Fruit fly (Drosophila melanogaster) whole organism, larva: ENCODE data around the gene Scgalpha.

Experiments used
- noc ChIP-seq: fragments of 200-800 bp; sonication (Bioruptor generic); optimal IDR thresholded peaks from 3 replicates; lab custom pipeline; 2019; ENCODE audit warnings: missing biosample characterization, mild to moderate bottlenecking, missing genetic modification characterization, moderate library complexity

The Scgalpha gene

DNA sequence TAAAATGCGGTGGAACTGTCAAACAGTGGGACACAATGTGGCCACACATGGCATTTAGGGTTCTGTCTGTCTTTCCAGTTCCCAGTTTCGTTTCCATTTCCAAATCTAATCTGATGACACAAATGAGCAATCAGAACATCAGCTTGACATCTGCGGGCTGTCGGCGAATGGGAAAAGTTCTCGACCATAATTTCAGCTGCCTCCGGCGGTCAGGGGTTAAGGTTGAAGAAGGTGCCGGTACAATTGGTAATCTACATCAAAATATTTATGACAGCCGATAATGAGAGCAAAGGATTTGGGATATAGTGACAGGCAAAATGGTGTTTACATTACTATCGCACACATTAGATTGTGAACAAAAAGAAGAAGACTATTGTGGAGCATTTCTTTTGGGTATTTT lies 21.4 kb upstream of the Scgalpha start:
- no peak for TF ChIP-seq noc (tag; lab: Kevin White, UChicago)

DNA sequence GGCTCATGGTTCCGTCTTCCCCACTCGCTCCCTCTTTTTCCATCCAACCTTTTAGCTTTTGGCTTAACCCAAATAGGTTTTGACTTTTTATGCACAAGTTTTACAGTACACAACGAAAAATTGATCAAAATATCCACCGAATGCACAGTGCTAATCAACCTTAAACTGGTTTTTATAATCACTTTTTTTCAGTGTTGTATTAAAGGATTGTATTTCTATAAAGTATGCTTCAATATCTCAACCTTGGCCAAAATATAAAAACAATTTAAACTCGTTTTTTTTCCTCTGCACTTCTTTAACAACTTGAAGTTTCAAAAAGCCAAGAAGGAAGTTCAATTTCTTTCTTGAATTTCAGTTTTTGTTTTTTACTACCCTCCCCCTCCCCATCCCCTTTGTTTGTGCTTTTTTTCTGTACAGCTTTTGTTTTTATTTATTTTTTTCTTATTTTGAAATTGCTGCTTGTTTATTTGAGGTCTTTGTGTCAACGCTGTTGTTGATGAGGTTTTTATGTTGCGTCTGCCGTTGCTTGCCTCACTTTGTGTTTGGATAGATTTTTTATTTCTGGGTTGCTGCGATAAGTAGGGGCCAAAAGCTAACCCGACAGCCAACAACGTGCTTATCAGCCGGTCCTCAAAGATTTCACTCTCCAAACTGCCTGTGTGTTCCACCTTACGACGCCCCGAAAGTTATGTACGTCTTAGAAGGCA lies 18.2 kb upstream of the Scgalpha start:
- TF ChIP-seq noc (tag; lab: Kevin White, UChicago): no peak

DNA sequence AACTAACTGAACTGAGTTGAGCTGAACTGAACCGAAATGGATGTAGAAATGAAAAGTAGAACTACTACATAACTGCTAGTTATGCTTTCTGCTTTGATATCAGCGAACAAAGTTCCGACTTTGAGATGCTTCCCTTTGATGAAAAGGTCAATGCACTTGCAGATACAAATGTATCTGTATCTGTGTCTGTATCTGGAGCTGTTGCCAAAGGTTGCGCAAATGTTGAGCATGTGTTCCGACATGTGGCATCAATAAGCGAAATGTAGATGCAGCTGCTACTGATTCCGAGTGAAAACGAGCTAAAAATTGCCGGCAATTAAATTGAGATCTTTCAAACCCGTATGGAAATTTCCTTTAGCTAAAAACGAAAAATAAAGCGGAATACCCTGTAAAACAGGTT lies 16.6 kb upstream of the Scgalpha start:
- no peak for TF ChIP-seq noc (tag; lab: Kevin White, UChicago)

DNA sequence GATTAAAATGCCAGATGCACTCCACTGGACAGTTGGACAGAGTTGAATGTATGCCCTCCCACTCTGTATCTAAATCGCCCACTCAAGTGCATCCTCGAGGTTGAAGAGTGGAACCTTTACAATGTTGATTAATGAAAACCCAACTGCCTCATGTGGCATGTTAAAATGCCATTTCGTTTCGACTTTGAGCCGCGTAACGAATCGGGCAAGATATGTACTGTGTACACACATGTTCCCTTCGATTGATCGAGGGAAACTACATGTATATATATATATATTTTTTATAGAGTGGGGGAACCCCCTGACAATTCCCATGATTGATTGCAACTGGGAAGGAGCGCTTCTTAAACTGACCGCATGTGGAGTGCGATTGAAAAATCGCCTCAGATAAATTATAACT lies 15.1 kb upstream of the Scgalpha start:
- TF ChIP-seq noc (tag; lab: Kevin White, UChicago): no peak

DNA sequence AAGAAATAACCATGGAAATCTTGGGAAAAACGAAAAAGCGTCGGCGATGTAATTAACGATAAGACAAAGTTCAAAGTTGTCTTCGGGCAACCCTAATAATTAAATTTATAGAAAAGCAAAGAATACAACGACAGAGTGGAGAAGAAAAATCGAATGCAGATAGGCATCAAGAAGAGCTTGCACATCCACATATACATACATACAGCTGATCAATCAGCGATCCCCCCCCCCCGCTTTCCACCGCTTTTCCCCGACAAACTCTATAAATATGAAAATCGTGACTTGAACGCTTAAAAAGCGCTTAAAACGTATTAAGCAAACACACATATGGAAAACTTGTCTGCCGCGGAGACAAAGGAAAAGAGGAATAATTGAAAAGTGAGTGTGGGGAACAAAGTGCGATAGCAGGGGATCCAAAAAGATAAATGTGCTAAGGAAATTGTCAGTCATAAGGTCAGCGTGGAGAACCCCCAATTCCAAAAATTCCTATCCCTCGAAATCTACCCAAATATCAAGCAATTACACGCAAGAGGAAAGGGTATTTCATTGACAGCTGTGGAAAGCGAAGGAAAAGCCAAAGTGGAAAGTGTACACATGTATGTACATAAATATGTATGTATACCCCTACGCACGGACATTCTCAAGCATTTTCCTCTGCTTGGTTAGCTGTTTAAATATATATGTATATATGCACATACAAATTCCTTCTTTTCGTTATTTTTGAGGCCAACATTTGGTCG lies 13.7 kb upstream of the Scgalpha start:
- TF ChIP-seq noc (tag; lab: Kevin White, UChicago): no peak

DNA sequence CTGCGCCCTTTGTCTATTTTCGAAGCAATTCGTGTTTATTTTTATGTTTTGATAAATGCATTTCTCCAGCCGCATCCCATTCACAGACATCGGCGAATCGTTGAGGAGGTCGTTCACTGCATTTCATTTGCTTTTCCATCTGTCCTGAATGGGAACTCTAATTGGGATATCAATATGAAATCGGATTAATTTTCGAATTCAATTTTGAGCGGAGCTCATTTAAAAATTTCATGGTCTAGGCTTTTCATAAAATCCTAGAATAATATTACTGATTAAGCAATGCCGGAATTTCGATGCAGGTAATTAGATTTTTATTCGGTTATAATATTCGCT lies 13.2 kb upstream of the Scgalpha start:
- TF ChIP-seq noc (tag; lab: Kevin White, UChicago): no peak

DNA sequence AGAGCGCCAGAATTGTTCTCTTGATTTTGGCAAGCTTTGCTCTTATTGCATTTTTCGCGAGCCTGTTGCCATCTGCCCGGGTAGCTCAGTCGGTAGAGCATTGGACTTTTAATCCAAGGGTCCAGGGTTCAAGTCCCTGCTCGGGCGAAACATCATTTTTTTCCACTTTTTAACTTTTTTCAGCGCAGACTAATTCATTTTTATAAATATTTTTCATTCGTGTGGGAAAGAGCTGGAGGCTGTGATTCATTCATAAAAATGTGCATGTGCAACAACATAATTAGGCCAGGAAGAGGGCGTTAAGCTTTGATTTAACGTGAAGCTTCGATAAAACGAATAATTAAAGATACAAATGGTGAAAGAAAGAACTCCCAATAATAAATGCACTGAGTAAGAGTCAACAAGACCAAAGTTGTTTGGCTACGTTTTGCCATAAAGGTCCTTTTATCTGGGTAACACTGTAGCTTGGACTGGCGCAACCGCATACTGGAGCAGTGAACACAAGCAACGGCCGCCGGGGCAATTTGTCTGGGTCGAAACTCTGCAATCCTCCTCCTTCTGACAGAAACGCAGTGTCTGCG lies 12.5 kb upstream of the Scgalpha start:
- no peak for TF ChIP-seq noc (tag; lab: Kevin White, UChicago)

DNA sequence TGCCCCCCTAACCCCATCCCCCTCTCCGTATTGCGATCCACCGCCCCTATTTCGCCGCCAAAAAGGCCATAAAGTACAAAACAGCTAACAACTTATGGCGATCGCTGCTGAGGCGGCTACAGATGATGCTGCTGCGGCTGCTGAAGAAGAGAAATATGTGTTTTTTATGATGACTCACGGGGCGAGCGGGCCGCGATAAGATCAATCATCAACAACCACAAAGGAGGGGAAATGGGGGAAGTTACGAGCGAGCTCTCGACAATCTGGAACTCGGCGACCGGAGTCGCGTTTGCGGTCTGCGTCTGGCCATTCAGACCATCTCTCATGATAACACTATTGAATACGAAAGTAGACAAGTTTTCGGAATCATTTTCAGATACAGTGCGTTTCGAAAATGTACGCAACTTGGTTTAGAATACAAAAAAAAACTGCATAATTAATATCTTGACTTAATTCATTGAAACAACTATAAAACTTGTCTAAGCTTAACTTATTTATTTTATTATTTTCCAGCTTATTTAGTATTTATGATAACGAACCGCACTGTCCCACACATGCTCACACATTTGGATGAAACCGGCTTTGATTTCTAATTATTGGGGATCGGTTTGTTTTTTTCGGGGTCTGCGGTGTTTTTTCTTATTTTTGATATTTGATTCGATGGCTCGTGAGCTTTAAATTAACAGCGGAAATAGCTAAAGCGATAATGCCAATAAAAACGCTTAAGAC lies 10.9 kb upstream of the Scgalpha start:
- peak; percentile 99 for TF ChIP-seq noc (tag; lab: Kevin White, UChicago)

DNA sequence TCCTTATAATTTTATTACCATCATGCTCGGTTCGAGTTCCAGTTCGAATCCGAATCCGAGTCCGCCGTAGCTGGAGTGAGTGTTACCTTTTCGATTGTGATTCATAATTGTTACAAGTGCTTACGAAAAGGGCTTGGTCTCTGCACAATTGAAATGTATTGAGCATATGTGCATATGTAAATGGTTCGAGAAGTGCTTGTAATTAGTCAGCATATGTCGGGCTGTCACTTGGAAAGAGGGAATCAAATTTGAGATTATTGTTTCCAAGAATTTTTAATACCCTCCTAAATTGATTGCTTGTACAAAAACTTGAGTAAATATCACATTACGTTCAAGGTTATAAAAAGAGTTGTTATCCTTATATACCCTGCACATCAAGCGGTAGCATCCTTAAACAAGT lies 9.8 kb upstream of the Scgalpha start:
- no peak for TF ChIP-seq noc (tag; lab: Kevin White, UChicago)

DNA sequence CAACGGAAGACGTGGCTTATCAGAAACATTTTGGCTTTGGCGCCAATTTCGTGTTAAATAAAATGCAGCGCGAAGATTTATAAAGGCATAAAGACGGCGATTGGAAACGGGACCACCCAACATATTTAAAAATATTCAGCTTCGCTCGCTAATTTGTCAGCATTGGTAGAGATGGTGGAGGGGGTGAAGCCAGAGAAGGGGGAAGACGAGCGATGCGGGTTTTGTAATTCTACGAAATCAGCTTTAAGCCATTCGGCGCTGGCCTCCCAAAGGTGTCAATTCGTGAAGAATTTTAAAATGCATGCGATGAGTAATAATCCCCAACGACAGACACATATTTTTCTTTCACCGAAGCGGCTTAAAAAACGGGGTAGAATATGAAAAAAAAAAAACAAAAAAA lies 9.2 kb upstream of the Scgalpha start:
- TF ChIP-seq noc (tag; lab: Kevin White, UChicago): no peak

DNA sequence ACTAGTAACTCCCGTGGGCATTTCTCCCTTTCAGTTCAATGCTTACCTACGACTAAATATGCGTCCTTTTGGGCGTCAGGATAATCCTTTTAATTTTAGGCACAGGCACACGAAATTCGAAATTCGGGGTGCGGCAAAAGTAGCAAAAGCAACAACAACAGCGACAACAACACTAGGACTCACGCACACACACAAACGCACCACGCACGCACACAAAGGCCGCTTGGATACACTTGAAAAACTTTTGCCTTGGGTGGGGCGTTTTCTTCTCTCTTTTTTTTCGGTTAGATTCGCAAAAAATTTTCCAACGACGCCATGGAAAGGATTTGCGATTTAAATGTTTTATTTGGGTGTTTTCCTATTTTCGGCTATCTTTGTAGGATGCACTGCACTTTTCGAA lies 6.8 kb upstream of the Scgalpha start:
- TF ChIP-seq noc (tag; lab: Kevin White, UChicago): no peak

DNA sequence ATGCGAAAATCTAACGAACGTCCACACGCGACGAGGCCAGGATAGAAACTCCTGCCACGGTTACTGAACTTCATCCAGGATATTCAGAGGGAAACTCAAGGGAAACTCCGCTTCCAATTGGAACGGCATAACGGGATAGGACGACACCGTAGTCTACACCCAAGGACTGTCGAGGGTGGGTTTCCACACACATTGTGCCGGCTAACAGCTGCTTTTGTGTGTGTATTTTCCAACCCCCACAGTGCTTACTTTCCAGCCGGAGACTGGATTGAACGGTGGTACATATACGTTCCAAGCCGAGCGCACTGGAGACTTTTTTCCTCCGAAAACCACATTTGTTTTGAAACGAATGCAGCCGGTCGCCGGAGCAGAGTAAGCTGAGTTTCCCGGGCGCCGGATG lies 6.2 kb upstream of the Scgalpha start:
- no peak for TF ChIP-seq noc (tag; lab: Kevin White, UChicago)

DNA sequence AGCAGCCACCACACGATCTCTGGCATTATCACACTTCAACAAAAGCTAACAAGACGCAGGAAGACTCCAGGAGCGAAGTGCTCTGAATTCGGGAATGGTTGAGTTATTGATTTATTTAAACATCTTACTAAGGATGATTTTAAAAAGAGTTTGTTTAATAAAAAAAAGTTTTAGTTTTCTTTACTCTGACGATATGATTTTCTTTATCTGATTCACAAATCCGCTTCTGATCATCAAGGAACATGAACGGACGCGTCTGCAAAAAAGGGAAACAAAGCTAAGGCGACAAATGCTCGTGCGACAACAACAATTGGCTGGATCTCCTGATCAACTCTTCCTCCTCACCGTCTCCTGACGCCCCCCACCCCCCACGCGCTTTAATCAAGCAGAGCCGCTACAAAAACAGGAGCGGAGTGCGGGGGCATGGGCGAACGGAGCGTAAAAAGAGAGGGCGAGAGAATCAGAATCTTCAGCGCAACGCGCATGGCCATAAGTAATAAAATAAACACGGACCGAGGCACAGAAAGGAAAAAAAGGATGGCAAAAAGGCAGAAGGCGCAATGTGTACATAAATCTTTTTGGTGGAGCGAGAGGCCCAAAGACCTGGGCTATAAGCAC lies 3.9 kb upstream of the Scgalpha start:
- peak; percentile 4 for TF ChIP-seq noc (tag; lab: Kevin White, UChicago)

DNA sequence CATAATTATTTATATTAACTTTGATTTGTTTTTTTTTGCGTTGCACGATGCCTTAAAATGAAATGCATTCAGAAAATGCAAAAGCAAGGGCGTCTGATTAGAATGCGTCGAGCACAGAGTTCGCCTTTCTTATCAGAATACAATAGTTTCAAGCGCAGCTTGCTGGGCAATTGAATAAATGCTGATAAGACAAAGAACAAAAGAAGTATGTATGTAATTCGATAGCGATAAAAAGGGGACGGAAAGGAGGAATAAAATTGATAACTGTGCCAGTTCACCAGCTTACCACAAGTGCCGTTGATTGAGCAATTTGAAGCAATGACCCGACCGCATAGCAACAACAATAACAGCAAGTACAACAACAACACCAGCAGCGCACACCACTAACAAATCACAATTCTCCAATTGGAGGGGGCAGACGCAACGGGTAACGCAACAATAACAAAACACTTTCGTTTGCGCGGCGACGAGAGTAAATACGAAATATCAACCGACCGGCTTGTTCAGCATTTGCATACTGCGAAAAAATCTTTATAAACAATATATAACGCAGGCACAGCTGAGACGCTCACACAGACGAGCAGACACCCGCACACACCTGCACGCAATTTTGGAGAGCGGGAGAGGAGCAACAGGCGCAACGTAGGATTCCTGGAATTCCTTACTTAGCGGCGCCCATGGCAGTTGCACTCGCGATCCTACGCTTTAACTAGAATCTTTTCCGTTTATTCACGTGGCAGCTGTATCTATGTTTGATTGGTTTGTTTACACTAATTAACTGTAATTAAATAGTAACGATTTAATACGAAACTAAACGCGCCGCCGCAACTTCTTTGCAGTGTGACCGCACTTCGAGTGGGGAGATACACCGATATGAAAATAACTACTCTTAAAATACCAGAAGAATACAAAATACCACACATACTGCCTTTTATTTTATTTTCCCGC lies 2.7 kb upstream of the Scgalpha start, which contains the start of gene Btk:
Gene Btk (minus strand): TSS at position 860 of the 948 bp plus-strand sequence.
- no peak for TF ChIP-seq noc (tag; lab: Kevin White, UChicago)

DNA sequence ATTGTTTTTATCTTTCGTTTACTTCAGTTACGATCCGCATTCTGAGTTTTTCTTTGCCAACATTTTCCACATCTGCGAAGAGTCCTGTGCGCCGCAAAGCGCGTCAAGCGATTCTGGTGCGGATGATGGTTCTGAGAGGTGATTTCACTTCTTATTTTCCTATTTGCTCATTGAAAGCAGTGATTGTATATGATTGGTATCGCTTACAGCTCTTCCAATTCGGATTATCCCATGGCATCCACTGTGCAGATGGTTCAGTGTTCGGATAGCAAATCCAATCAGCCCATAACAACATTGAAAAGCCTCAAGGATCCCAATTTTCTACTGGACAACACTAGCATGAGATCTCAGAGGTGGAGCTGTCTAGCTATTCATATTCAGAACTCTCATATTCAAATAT lies 1.4 kb downstream of the Scgalpha start:
- no peak for TF ChIP-seq noc (tag; lab: Kevin White, UChicago)
